Worm (Caenorhabditis elegans) whole organism, L2 larva: ENCODE measurements around the gene aptf-4.

Experiments used
- F13H6.1 ChIP-seq: sonication (generic microtip); optimal IDR thresholded peaks from 2 replicates; lab custom pipeline; 2016; ENCODE audit warnings: missing genetic modification characterization, missing compliant biosample characterization
- R02D3.7 ChIP-seq: fragments of 150-350 bp; optimal IDR thresholded peaks from 2 replicates; lab custom pipeline; 2014; ENCODE audit warnings: missing biosample characterization, missing genetic modification characterization
- ZK546.5 ChIP-seq: sonication (generic microtip); optimal IDR thresholded peaks from 2 replicates; lab custom pipeline; 2017; ENCODE audit warnings: missing biosample characterization, missing genetic modification characterization
- aly-2 ChIP-seq: fragments of 150-350 bp; optimal IDR thresholded peaks from 2 replicates; lab custom pipeline; 2014; ENCODE audit warnings: missing biosample characterization, missing genetic modification characterization
- ceh-82 ChIP-seq: fragments of 150-350 bp; optimal IDR thresholded peaks from 2 replicates; lab custom pipeline; 2014; ENCODE audit warnings: missing biosample characterization, missing genetic modification characterization
- lin-39 ChIP-seq: fragments of 150-350 bp; optimal IDR thresholded peaks from 2 replicates; lab custom pipeline; 2014; ENCODE audit warnings: missing biosample characterization, missing genetic modification reagents, missing genetic modification characterization
- nhr-12 ChIP-seq: fragments of 150-350 bp; optimal IDR thresholded peaks from 2 replicates; lab custom pipeline; 2014; ENCODE audit warnings: missing biosample characterization, missing genetic modification characterization
- nhr-237 ChIP-seq: fragments of 150-350 bp; optimal IDR thresholded peaks from 2 replicates; lab custom pipeline; 2014; ENCODE audit warnings: missing biosample characterization, missing genetic modification characterization
- nhr-77 ChIP-seq: fragments of 150-350 bp; optimal IDR thresholded peaks from 2 replicates; lab custom pipeline; 2014; ENCODE audit warnings: missing biosample characterization, missing genetic modification characterization
- peb-1 ChIP-seq: fragments of 150-350 bp; optimal IDR thresholded peaks from 2 replicates; lab custom pipeline; 2014; ENCODE audit warnings: missing biosample characterization, missing genetic modification characterization
- skn-1 ChIP-seq: sonication (generic microtip); optimal IDR thresholded peaks from 2 replicates; lab custom pipeline; 2017; ENCODE audit warnings: missing biosample characterization, missing genetic modification characterization
- snpc-4 ChIP-seq: fragments of 150-350 bp; optimal IDR thresholded peaks from 2 replicates; lab custom pipeline; 2014; ENCODE audit warnings: missing biosample characterization, missing genetic modification characterization
- unc-62 ChIP-seq: fragments of 150-350 bp; optimal IDR thresholded peaks from 2 replicates; lab custom pipeline; 2014; ENCODE audit warnings: missing biosample characterization, missing genetic modification reagents, missing genetic modification characterization
- zag-1 ChIP-seq: fragments of 150-350 bp; optimal IDR thresholded peaks from 2 replicates; lab custom pipeline; 2014; ENCODE audit warnings: missing biosample characterization, missing genetic modification characterization

ce11 chrII:8554568-8554967, 36.2 kb upstream of the aptf-4 start:
- TF ChIP-seq snpc-4 (tag; lab: Kevin White, UChicago): no peak
- no peak for TF ChIP-seq aly-2 (tag; lab: Kevin White, UChicago)
- no peak for TF ChIP-seq F13H6.1
- no peak for TF ChIP-seq skn-1 (tag; lab: Kevin White, UChicago)
- TF ChIP-seq nhr-12 (tag; lab: Kevin White, UChicago): no peak
- TF ChIP-seq peb-1 (tag; lab: Kevin White, UChicago): no peak
- no peak for TF ChIP-seq unc-62 (GFP tag; lab: Kevin White, UChicago)
- TF ChIP-seq lin-39: no peak
- no peak for TF ChIP-seq nhr-237 (tag; lab: Kevin White, UChicago)
- TF ChIP-seq zag-1 (tag; lab: Kevin White, UChicago): no peak
- no peak for TF ChIP-seq R02D3.7 (tag; lab: Kevin White, UChicago)
- TF ChIP-seq ceh-82 (tag; lab: Kevin White, UChicago): no peak
- no peak for TF ChIP-seq ZK546.5 (tag; lab: Kevin White, UChicago)
- TF ChIP-seq nhr-77 (tag; lab: Kevin White, UChicago): no peak
